Fruit fly (Drosophila melanogaster) whole organism, embryonic: ENCODE results near the gene Moca-cyp.

Source experiments
- Abd-B ChIP-seq: fragments of 200-800 bp; sonication (Bioruptor generic); optimal IDR thresholded peaks from 2 replicates; lab custom pipeline; 2018; ENCODE audit warnings: missing biosample characterization, mild to moderate bottlenecking, missing genetic modification characterization, moderate library complexity
- Asciz ChIP-seq: fragments of 200-800 bp; sonication (Bioruptor generic); optimal IDR thresholded peaks from 2 replicates; lab custom pipeline; 2017; ENCODE audit warnings: missing biosample characterization, mild to moderate bottlenecking, missing genetic modification characterization, missing genetic modification reagents
- Atf3 ChIP-seq: fragments of 200-800 bp; sonication (Bioruptor generic); optimal IDR thresholded peaks from 3 replicates; lab custom pipeline; 2016; ENCODE audit warnings: missing biosample characterization, missing genetic modification characterization
- B-H1 ChIP-seq: fragments of 200-800 bp; sonication (Bioruptor generic); IDR thresholded peaks from 3 replicates; pipeline ENCODE4 v1.3.6; 2022; ENCODE audit warnings: missing biosample characterization, missing genetic modification characterization
- BtbVII ChIP-seq: fragments of 200-800 bp; sonication (Bioruptor generic); optimal IDR thresholded peaks from 3 replicates; lab custom pipeline; 2017; ENCODE audit warnings: missing biosample characterization, mild to moderate bottlenecking, missing genetic modification characterization
- CG11085 ChIP-seq: fragments of 200-800 bp; sonication (Bioruptor generic); IDR thresholded peaks from 2 replicates; pipeline ENCODE4 v1.3.6; 2022; ENCODE audit warnings: missing biosample characterization, missing genetic modification characterization
- CG11247 ChIP-seq: fragments of 200-800 bp; sonication (Bioruptor generic); IDR thresholded peaks from 2 replicates; pipeline ENCODE4 v1.3.6; 2022; ENCODE audit warnings: missing biosample characterization, missing genetic modification characterization
- CG12769 ChIP-seq: fragments of 200-800 bp; sonication (Bioruptor generic); optimal IDR thresholded peaks from 2 replicates; lab custom pipeline; 2019; ENCODE audit warnings: missing biosample characterization, mild to moderate bottlenecking, missing genetic modification characterization, moderate library complexity
- CG14441 ChIP-seq: fragments of 200-800 bp; sonication (Bioruptor generic); IDR thresholded peaks from 2 replicates; pipeline ENCODE4 v1.3.6; 2022; ENCODE audit warnings: missing biosample characterization, missing genetic modification characterization
- CG15696 ChIP-seq: fragments of 200-800 bp; sonication (Bioruptor generic); optimal IDR thresholded peaks from 2 replicates; lab custom pipeline; 2019; ENCODE audit warnings: missing biosample characterization, mild to moderate bottlenecking, missing genetic modification characterization, moderate library complexity
- CG18011 ChIP-seq: fragments of 200-800 bp; sonication (Bioruptor generic); optimal IDR thresholded peaks from 2 replicates; lab custom pipeline; 2017; ENCODE audit warnings: missing biosample characterization, missing genetic modification characterization, mild to moderate bottlenecking, moderate library complexity, missing genotype
- CG2678 ChIP-seq: fragments of 200-800 bp; sonication (Bioruptor generic); optimal IDR thresholded peaks from 3 replicates; lab custom pipeline; 2019; ENCODE audit warnings: missing biosample characterization, mild to moderate bottlenecking, missing genetic modification characterization, moderate library complexity
- CG4360 ChIP-seq: fragments of 200-800 bp; sonication (Bioruptor generic); IDR thresholded peaks from 2 replicates; pipeline ENCODE4 v1.3.6; 2022; ENCODE audit warnings: missing biosample characterization, missing genetic modification characterization
- CG4730 ChIP-seq: fragments of 200-800 bp; sonication (Bioruptor generic); IDR thresholded peaks from 2 replicates; pipeline ENCODE4 v1.3.6; 2022; ENCODE audit warnings: missing biosample characterization, missing genetic modification characterization
- CG6654 ChIP-seq: fragments of 200-800 bp; sonication (Bioruptor generic); optimal IDR thresholded peaks from 2 replicates; lab custom pipeline; 2017; ENCODE audit warnings: missing biosample characterization, mild to moderate bottlenecking, missing genetic modification characterization
- CG6765 ChIP-seq: fragments of 200-800 bp; sonication (Bioruptor generic); optimal IDR thresholded peaks from 3 replicates; lab custom pipeline; 2017; ENCODE audit warnings: missing biosample characterization, mild to moderate bottlenecking, missing genetic modification characterization
- CG7987 ChIP-seq: fragments of 200-800 bp; sonication (Bioruptor generic); optimal IDR thresholded peaks from 2 replicates; lab custom pipeline; 2018; ENCODE audit warnings: missing biosample characterization, mild to moderate bottlenecking, missing genetic modification characterization, moderate library complexity
- CG8290 ChIP-seq, 3 experiments: fragments of 200-800 bp; sonication (Bioruptor generic); optimal IDR thresholded peaks; 2 replicates each; lab custom pipeline; 2016 to 2019; ENCODE audit warnings: missing biosample characterization in 3 of 3, missing genetic modification characterization in 3 of 3, mild to moderate bottlenecking in 2 of 3, moderate library complexity in 1 of 3
- CG9797 ChIP-seq: fragments of 200-800 bp; sonication (Bioruptor generic); optimal IDR thresholded peaks from 3 replicates; lab custom pipeline; 2018; ENCODE audit warnings: missing biosample characterization, mild to moderate bottlenecking, missing genetic modification characterization
- Dad ChIP-seq: fragments of 200-800 bp; sonication (Bioruptor generic); optimal IDR thresholded peaks from 3 replicates; lab custom pipeline; 2016; ENCODE audit warnings: missing biosample characterization, missing genetic modification characterization
- Dbx ChIP-seq: fragments of 200-800 bp; sonication (Bioruptor generic); IDR thresholded peaks from 3 replicates; pipeline ENCODE4 v1.3.6; 2022; ENCODE audit warnings: missing biosample characterization, missing genetic modification characterization
- Dp ChIP-seq: fragments of 200-800 bp; sonication (Bioruptor generic); optimal IDR thresholded peaks from 2 replicates; lab custom pipeline; 2018; ENCODE audit warnings: missing biosample characterization, mild to moderate bottlenecking, missing genetic modification characterization, moderate library complexity
- Dref ChIP-seq: fragments of 200-800 bp; sonication (Bioruptor generic); IDR thresholded peaks from 2 replicates; pipeline ENCODE4 v1.3.6; 2022; ENCODE audit warnings: missing biosample characterization, missing genetic modification characterization
- Drgx ChIP-seq: fragments of 200-800 bp; sonication (Bioruptor generic); IDR thresholded peaks from 2 replicates; pipeline ENCODE4 v1.3.6; 2022; ENCODE audit warnings: missing biosample characterization, missing genetic modification characterization
- Gsc ChIP-seq: fragments of 200-800 bp; sonication (Bioruptor generic); IDR thresholded peaks from 2 replicates; pipeline ENCODE4 v1.3.6; 2022; ENCODE audit warnings: missing biosample characterization, missing genetic modification characterization
- Lhr ChIP-seq: fragments of 200-800 bp; sonication (Bioruptor generic); optimal IDR thresholded peaks from 3 replicates; lab custom pipeline; 2017; ENCODE audit warnings: mild to moderate bottlenecking, missing biosample characterization, missing genetic modification reagents, missing genetic modification characterization
- Mrtf ChIP-seq: fragments of 200-800 bp; sonication (Bioruptor generic); IDR thresholded peaks from 3 replicates; pipeline ENCODE4 v1.3.6; 2022; ENCODE audit warnings: missing biosample characterization, missing genetic modification characterization
- Taf1 ChIP-seq: fragments of 200-800 bp; sonication (Bioruptor generic); IDR thresholded peaks from 2 replicates; pipeline ENCODE4 v1.3.6; 2022; ENCODE audit warnings: missing biosample characterization, missing genetic modification characterization
- Tbp ChIP-seq: fragments of >200 bp; optimal IDR thresholded peaks from 2 replicates; lab custom pipeline; 2018; ENCODE audit warnings: missing biosample characterization, missing genetic modification characterization
- amos ChIP-seq: fragments of 200-800 bp; sonication (Bioruptor generic); IDR thresholded peaks from 2 replicates; pipeline ENCODE4 v1.3.6; 2022; ENCODE audit warnings: missing biosample characterization, missing genetic modification characterization; ENCODE audit not compliant: partially characterized antibody
- bigmax ChIP-seq: fragments of 200-800 bp; sonication (Bioruptor generic); optimal IDR thresholded peaks from 2 replicates; lab custom pipeline; 2018; ENCODE audit warnings: missing biosample characterization, mild to moderate bottlenecking, missing genetic modification characterization
- cas ChIP-seq: fragments of 200-800 bp; sonication (Bioruptor generic); IDR thresholded peaks from 2 replicates; pipeline ENCODE4 v1.3.6; 2022; ENCODE audit warnings: missing biosample characterization, missing genetic modification characterization
- chm ChIP-seq: fragments of 200-800 bp; sonication (Bioruptor generic); IDR thresholded peaks from 2 replicates; pipeline ENCODE4 v1.3.6; 2022; ENCODE audit warnings: missing biosample characterization, missing genetic modification characterization
- dpn ChIP-seq, 2 experiments: fragments of 200-800 bp; sonication (Bioruptor generic); optimal IDR thresholded peaks; 3 replicates each; lab custom pipeline; 2016; ENCODE audit warnings: missing biosample characterization in 2 of 2, missing genetic modification characterization in 2 of 2
- fd96Cb ChIP-seq: fragments of 200-800 bp; sonication (Bioruptor generic); optimal IDR thresholded peaks from 2 replicates; lab custom pipeline; 2018; ENCODE audit warnings: missing biosample characterization, mild to moderate bottlenecking, missing genetic modification characterization, moderate library complexity
- gsb ChIP-seq: fragments of 200-800 bp; sonication (Bioruptor generic); IDR thresholded peaks from 2 replicates; pipeline ENCODE4 v1.3.6; 2022; ENCODE audit warnings: missing biosample characterization, missing genetic modification characterization
- jigr1 ChIP-seq: fragments of 200-800 bp; sonication (Bioruptor generic); IDR thresholded peaks from 3 replicates; pipeline ENCODE4 v1.3.6; 2022; ENCODE audit warnings: missing biosample characterization, missing genetic modification characterization
- kni ChIP-seq: fragments of 200-800 bp; sonication (Bioruptor generic); optimal IDR thresholded peaks from 3 replicates; lab custom pipeline; 2017; ENCODE audit warnings: mild to moderate bottlenecking, missing biosample characterization, missing genetic modification reagents, missing genetic modification characterization
- lilli ChIP-seq: fragments of 200-800 bp; sonication (Bioruptor generic); optimal IDR thresholded peaks from 3 replicates; lab custom pipeline; 2016; ENCODE audit warnings: missing biosample characterization, missing genetic modification characterization
- nerfin-1 ChIP-seq: fragments of 200-800 bp; sonication (Bioruptor generic); optimal IDR thresholded peaks from 3 replicates; lab custom pipeline; 2019; ENCODE audit warnings: missing biosample characterization, mild to moderate bottlenecking, missing genetic modification characterization, moderate library complexity
- onecut ChIP-seq: fragments of 200-800 bp; sonication (Bioruptor generic); IDR thresholded peaks from 2 replicates; pipeline ENCODE4 v1.3.6; 2022; ENCODE audit warnings: missing biosample characterization, missing genetic modification characterization
- pita ChIP-seq: fragments of 200-800 bp; sonication (Bioruptor generic); optimal IDR thresholded peaks from 2 replicates; lab custom pipeline; 2017; ENCODE audit warnings: missing biosample characterization, mild to moderate bottlenecking, missing genetic modification characterization
- seq ChIP-seq: fragments of 200-800 bp; sonication (Bioruptor generic); IDR thresholded peaks from 2 replicates; pipeline ENCODE4 v1.3.6; 2022; ENCODE audit warnings: missing biosample characterization, missing genetic modification characterization
- sna ChIP-seq: fragments of 200-800 bp; sonication (Bioruptor generic); IDR thresholded peaks from 2 replicates; pipeline ENCODE4 v1.3.6; 2022; ENCODE audit warnings: missing biosample characterization, missing genetic modification characterization; ENCODE audit not compliant: partially characterized antibody
- tgo ChIP-seq: fragments of 200-800 bp; sonication (Bioruptor generic); IDR thresholded peaks from 3 replicates; pipeline ENCODE4 v1.3.6; 2022; ENCODE audit warnings: missing biosample characterization, missing genetic modification characterization
- tna ChIP-seq: fragments of 200-800 bp; sonication (Bioruptor generic); IDR thresholded peaks from 2 replicates; pipeline ENCODE4 v1.3.6; 2022; ENCODE audit warnings: missing biosample characterization, missing genetic modification characterization; ENCODE audit not compliant: partially characterized antibody
- vvl ChIP-seq: fragments of 200-800 bp; sonication (Bioruptor generic); IDR thresholded peaks from 2 replicates; pipeline ENCODE4 v1.3.6; 2022; ENCODE audit warnings: missing biosample characterization, missing genetic modification characterization
- zen2 ChIP-seq: fragments of 200-800 bp; sonication (Bioruptor generic); IDR thresholded peaks from 3 replicates; pipeline ENCODE4 v1.3.6; 2022; ENCODE audit warnings: missing biosample characterization, missing genetic modification characterization; ENCODE audit not compliant: partially characterized antibody

Gene Moca-cyp

DNA sequence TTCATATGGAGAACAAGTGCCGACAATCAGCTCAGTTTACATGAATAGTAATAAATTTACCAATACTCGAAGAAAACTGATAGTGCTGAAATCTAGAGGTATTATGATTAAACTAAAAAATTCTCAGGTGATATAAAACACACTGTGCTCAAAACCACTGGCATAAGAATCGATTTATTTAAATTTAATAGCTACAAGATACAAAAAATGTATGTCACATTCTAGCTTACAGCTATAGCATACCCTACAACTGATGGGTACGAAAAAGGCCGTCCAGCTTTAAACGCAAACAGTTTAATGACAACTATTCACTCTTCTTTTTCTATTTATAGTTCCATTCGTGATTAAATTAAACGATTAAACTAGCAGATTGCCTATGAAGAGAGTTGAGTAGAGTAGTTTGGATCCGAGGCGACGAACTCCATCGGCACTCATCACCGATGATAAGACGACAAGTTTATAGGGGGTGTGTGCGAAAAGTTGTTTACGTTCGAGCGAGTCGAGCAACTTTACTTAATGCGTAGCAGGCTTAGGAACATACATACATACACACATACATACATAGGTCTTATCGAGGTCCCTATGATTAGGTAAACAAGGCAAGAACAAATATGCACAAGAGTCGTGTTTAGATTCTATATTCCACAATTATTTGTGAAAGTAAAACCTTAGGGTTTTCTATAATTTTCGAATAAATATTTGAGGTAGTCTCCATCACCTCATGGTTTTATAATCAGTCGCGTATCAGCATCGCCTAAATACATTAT, 11.2 kb upstream of the Moca-cyp start (continued):
- TF ChIP-seq Dref (GFP tag; lab: Robert Waterston, UW) (no peak; the same call in 1 of the 2 replicates), gsb (GFP tag; lab: Robert Waterston, UW) (peak; percentile 50), Taf1 (GFP tag; lab: Robert Waterston, UW) (peak; percentile 86), CG6765 (peak; percentile 41), CG18011 (GFP tag; lab: Kevin White, UChicago) (peak; percentile 34), BtbVII (GFP tag; lab: Kevin White, UChicago) (peak; percentile 71), Mrtf (peak; percentile 65; the same call in 2 of the 3 replicates), kni (peak; percentile 70), pita (GFP tag; lab: Kevin White, UChicago) (no peak), Dad (GFP tag; lab: Kevin White, UChicago) (peak; percentile 34), amos (GFP tag; lab: Robert Waterston, UW) (no peak), CG4360 (GFP tag; lab: Robert Waterston, UW) (peak; percentile 71), CG14441 (GFP tag; lab: Robert Waterston, UW) (peak; percentile 80), Tbp (GFP tag; lab: Kevin White, UChicago) (no peak), dpn (GFP tag; optimal IDR thresholded peaks at IDR 0.05; lab: Kevin White, UChicago) (peak; percentile 21 to 73), nerfin-1 (tag; lab: Kevin White, UChicago) (peak; percentile 67), CG8290 (GFP tag; optimal IDR thresholded peaks at IDR 0.05; lab: Kevin White, UChicago) (peak; percentile 68), CG8290 (tag; optimal IDR thresholded peaks at IDR 0.05; lab: Kevin White, UChicago) (peak; percentile 74 to 85), bigmax (GFP tag; lab: Kevin White, UChicago) (peak; percentile 16), CG11247 (peak; percentile 76), Dp (GFP tag; lab: Kevin White, UChicago) (no peak), Drgx (GFP tag; lab: Robert Waterston, UW) (peak; percentile 85), Atf3 (peak; percentile 16), jigr1 (GFP tag; lab: Robert Waterston, UW) (no peak), B-H1 (GFP tag; lab: Robert Waterston, UW) (peak; percentile 17; the same call in 1 of the 3 replicates), CG7987 (GFP tag; lab: Kevin White, UChicago) (peak; percentile 34), tna (GFP tag; lab: Robert Waterston, UW) (no peak), CG4730 (GFP tag; lab: Robert Waterston, UW) (peak; percentile 59; the same call in 1 of the 2 replicates), Asciz (GFP tag; lab: Kevin White, UChicago) (peak; percentile 72), fd96Cb (tag; lab: Kevin White, UChicago) (peak; percentile 40), CG2678 (tag; lab: Kevin White, UChicago) (peak; percentile 71), tgo (GFP tag; lab: Robert Waterston, UW) (peak; percentile 74), onecut (peak; percentile 71), CG11085 (GFP tag; lab: Robert Waterston, UW) (peak; percentile 69), Gsc (GFP tag; lab: Robert Waterston, UW) (no peak), CG15696 (tag; lab: Kevin White, UChicago) (peak; percentile 94), Dbx (peak; percentile 75; the same call in 2 of the 3 replicates), Abd-B (GFP tag; lab: Kevin White, UChicago) (peak; percentile 29), CG9797 (GFP tag; lab: Kevin White, UChicago) (no peak), sna (GFP tag; lab: Robert Waterston, UW) (no peak), Lhr (GFP tag; lab: Kevin White, UChicago) (peak; percentile 76), lilli (peak; percentile 80), CG6654 (GFP tag; lab: Kevin White, UChicago) (no peak), vvl (GFP tag; lab: Robert Waterston, UW) (peak; percentile 48), zen2 (GFP tag; lab: Robert Waterston, UW) (no peak), chm (GFP tag; lab: Robert Waterston, UW) (peak; percentile 95), cas (GFP tag; lab: Robert Waterston, UW) (peak; percentile 75), seq (peak; percentile 43; the same call in 1 of the 2 replicates), CG12769 (tag; lab: Kevin White, UChicago) (peak; percentile 57)
